Worm (Caenorhabditis elegans) whole organism, L1 larva: Measurements from ENCODE around the gene znf-593.

ENCODE experiments used
- C34B4.2 ChIP-seq: sonication (generic microtip); optimal IDR thresholded peaks from 2 replicates; lab custom pipeline; 2017; ENCODE audit warnings: mild to moderate bottlenecking, missing genetic modification characterization, missing compliant biosample characterization
- F16B12.6 ChIP-seq: fragments of 150-350 bp; optimal IDR thresholded peaks from 2 replicates; lab custom pipeline; 2014; ENCODE audit warnings: missing biosample characterization, missing genetic modification characterization
- Y116A8C.19 ChIP-seq: sonication (generic microtip); optimal IDR thresholded peaks from 2 replicates; lab custom pipeline; 2016; ENCODE audit warnings: missing compliant biosample characterization, missing genetic modification characterization, borderline replicate concordance
- aha-1 ChIP-seq: fragments of 150-350 bp; optimal IDR thresholded peaks from 2 replicates; lab custom pipeline; 2014; ENCODE audit warnings: missing biosample characterization, missing genetic modification characterization
- ama-1 ChIP-seq: fragments of 150-350 bp; optimal IDR thresholded peaks from 2 replicates; lab custom pipeline; 2014
- blmp-1 ChIP-seq: fragments of 150-350 bp; optimal IDR thresholded peaks from 2 replicates; lab custom pipeline; 2014; ENCODE audit warnings: missing biosample characterization, missing genetic modification characterization
- ceh-82 ChIP-seq, 3 experiments: fragments of 150-350 bp in 1 of 3; sonication (generic microtip) in 2 of 3; optimal IDR thresholded peaks; 2 replicates each; lab custom pipeline; 2014 to 2017; ENCODE audit warnings: missing biosample characterization in 3 of 3, missing genetic modification characterization in 3 of 3
- ceh-88 ChIP-seq: fragments of 200-800 bp; sonication (Bioruptor generic); IDR thresholded peaks from 2 replicates; pipeline ENCODE4 v1.3.6; 2022; ENCODE audit warnings: missing genetic modification characterization, missing compliant biosample characterization
- ces-1 ChIP-seq: fragments of 150-350 bp; optimal IDR thresholded peaks from 2 replicates; lab custom pipeline; 2014; ENCODE audit warnings: missing biosample characterization, missing genetic modification reagents, missing genetic modification characterization
- dsc-1 ChIP-seq: sonication (generic microtip); optimal IDR thresholded peaks from 2 replicates; lab custom pipeline; 2016; ENCODE audit warnings: mild to moderate bottlenecking, missing genetic modification characterization, missing compliant biosample characterization
- efl-1 ChIP-seq, 4 experiments: fragments of 150-350 bp; optimal IDR thresholded peaks in 3 of 4; peaks in 1 of 4; 1 replicate in 1 of 4; 2 replicates in 3 of 4; lab custom pipeline; 2014; ENCODE audit warnings: missing biosample characterization in 2 of 4, missing genetic modification characterization in 2 of 4, missing genetic modification reagents in 2 of 4
- efl-3 ChIP-seq: fragments of 200-800 bp; sonication (Bioruptor generic); optimal IDR thresholded peaks from 2 replicates; lab custom pipeline; 2018; ENCODE audit warnings: mild to moderate bottlenecking, missing genetic modification characterization, missing compliant biosample characterization
- egl-13 ChIP-seq: sonication (generic microtip); optimal IDR thresholded peaks from 2 replicates; lab custom pipeline; 2016; ENCODE audit warnings: missing genotype, missing genetic modification reagents, missing genetic modification characterization, missing compliant biosample characterization
- egl-27 ChIP-seq, 2 experiments: fragments of 150-350 bp in 1 of 2; sonication (generic microtip); optimal IDR thresholded peaks; 3 replicates each; lab custom pipeline; 2017 to 2018; ENCODE audit warnings: missing biosample characterization in 2 of 2, missing genetic modification characterization in 2 of 2, missing genetic modification reagents in 2 of 2
- elt-2 ChIP-seq: sonication (generic microtip); optimal IDR thresholded peaks from 2 replicates; lab custom pipeline; 2016; ENCODE audit warnings: missing genetic modification characterization, mild to moderate bottlenecking, inconsistent platforms, missing compliant biosample characterization, missing genetic modification reagents
- ets-5 ChIP-seq: fragments of 200-800 bp; sonication (Bioruptor generic); IDR thresholded peaks from 2 replicates; pipeline ENCODE4 v1.3.6; 2022; ENCODE audit warnings: missing genetic modification characterization, missing compliant biosample characterization
- fkh-4 ChIP-seq: sonication (generic microtip); optimal IDR thresholded peaks from 2 replicates; lab custom pipeline; 2016; ENCODE audit warnings: missing compliant biosample characterization, missing genetic modification characterization, borderline replicate concordance
- fkh-8 ChIP-seq: sonication (generic microtip); optimal IDR thresholded peaks from 2 replicates; lab custom pipeline; 2016; ENCODE audit warnings: mild to moderate bottlenecking, missing genetic modification characterization, missing compliant biosample characterization
- hlh-4 ChIP-seq: sonication (generic microtip); optimal IDR thresholded peaks from 2 replicates; lab custom pipeline; 2016; ENCODE audit warnings: mild to moderate bottlenecking, missing genetic modification characterization, missing compliant biosample characterization
- hpl-2 ChIP-seq: fragments of 150-350 bp; optimal IDR thresholded peaks from 2 replicates; lab custom pipeline; 2014; ENCODE audit warnings: missing biosample characterization, missing genetic modification reagents, missing genetic modification characterization
- jun-1 ChIP-seq: fragments of 150-350 bp; optimal IDR thresholded peaks from 2 replicates; lab custom pipeline; 2014; ENCODE audit warnings: missing biosample characterization, missing genetic modification reagents, missing genetic modification characterization
- lin-13 ChIP-seq: fragments of 150-350 bp; optimal IDR thresholded peaks from 2 replicates; lab custom pipeline; 2014; ENCODE audit warnings: missing biosample characterization, missing genetic modification reagents, missing genetic modification characterization
- lin-14 ChIP-seq: fragments of 200-800 bp; sonication (Bioruptor generic); optimal IDR thresholded peaks from 2 replicates; lab custom pipeline; 2018; ENCODE audit warnings: mild to moderate bottlenecking, missing genetic modification characterization, moderate library complexity, missing compliant biosample characterization
- lin-15B ChIP-seq: fragments of 150-350 bp; sonication (generic microtip); optimal IDR thresholded peaks from 3 replicates; lab custom pipeline; 2014; ENCODE audit warnings: missing biosample characterization, missing genetic modification characterization
- lsy-2 ChIP-seq, 2 experiments: fragments of 150-350 bp; optimal IDR thresholded peaks; 2 replicates each; lab custom pipeline; 2014; ENCODE audit warnings: missing biosample characterization in 2 of 2, missing genetic modification characterization in 2 of 2
- mab-9 ChIP-seq: fragments of 200-800 bp; sonication (Bioruptor generic); IDR thresholded peaks from 2 replicates; pipeline ENCODE4 v1.3.6; 2022; ENCODE audit warnings: missing genetic modification reagents, missing genetic modification characterization, missing compliant biosample characterization
- mef-2 ChIP-seq: fragments of 150-350 bp; optimal IDR thresholded peaks from 2 replicates; lab custom pipeline; 2014; ENCODE audit warnings: missing biosample characterization, missing genetic modification characterization
- nhr-19 ChIP-seq: fragments of 200-800 bp; sonication (Bioruptor generic); conservative IDR thresholded peaks from 2 replicates; pipeline ENCODE4 v1.3.6; 2022; ENCODE audit warnings: missing genetic modification characterization, missing compliant biosample characterization
- nhr-20 ChIP-seq: sonication (generic microtip); optimal IDR thresholded peaks from 2 replicates; lab custom pipeline; 2016; ENCODE audit warnings: mild to moderate bottlenecking, missing genetic modification characterization, missing compliant biosample characterization
- nhr-47 ChIP-seq: sonication (generic microtip); optimal IDR thresholded peaks from 2 replicates; lab custom pipeline; 2016; ENCODE audit warnings: mild to moderate bottlenecking, missing genetic modification characterization, moderate library complexity, missing compliant biosample characterization
- nhr-71 ChIP-seq: sonication (generic microtip); optimal IDR thresholded peaks from 2 replicates; lab custom pipeline; 2016; ENCODE audit warnings: mild to moderate bottlenecking, missing genetic modification characterization, moderate library complexity, missing compliant biosample characterization
- nhr-77 ChIP-seq: fragments of 150-350 bp; optimal IDR thresholded peaks from 2 replicates; lab custom pipeline; 2014; ENCODE audit warnings: missing biosample characterization, missing genetic modification characterization
- nhr-85 ChIP-seq: sonication (generic microtip); peaks from one replicate; lab custom pipeline; 2016; ENCODE audit warnings: missing genetic modification characterization, inconsistent platforms, missing compliant biosample characterization
- nhr-90 ChIP-seq: sonication (generic microtip); optimal IDR thresholded peaks from 2 replicates; lab custom pipeline; 2016; ENCODE audit warnings: mild to moderate bottlenecking, missing genetic modification characterization, missing compliant biosample characterization; ENCODE audit not compliant: poor library complexity
- pag-3 ChIP-seq: sonication (generic microtip); optimal IDR thresholded peaks from 2 replicates; lab custom pipeline; 2017; ENCODE audit warnings: missing genetic modification characterization, mild to moderate bottlenecking, missing compliant biosample characterization, antibody characterized with exemption, borderline replicate concordance; ENCODE audit not compliant: insufficient read depth
- pax-3 ChIP-seq: fragments of 200-800 bp; sonication (Bioruptor generic); optimal IDR thresholded peaks from 2 replicates; lab custom pipeline; 2018; ENCODE audit warnings: mild to moderate bottlenecking, missing genetic modification characterization, moderate library complexity, missing compliant biosample characterization
- rnt-1 ChIP-seq: sonication (generic microtip); optimal IDR thresholded peaks from 2 replicates; lab custom pipeline; 2016; ENCODE audit warnings: mild to moderate bottlenecking, missing genetic modification characterization, moderate library complexity, missing compliant biosample characterization
- skn-1 ChIP-seq: fragments of 150-350 bp; optimal IDR thresholded peaks from 2 replicates; lab custom pipeline; 2014; ENCODE audit warnings: missing biosample characterization, missing genetic modification characterization
- snu-23 ChIP-seq: sonication (generic microtip); optimal IDR thresholded peaks from 2 replicates; lab custom pipeline; 2016; ENCODE audit warnings: missing genetic modification characterization, missing compliant biosample characterization
- sox-4 ChIP-seq: sonication (generic microtip); optimal IDR thresholded peaks from 2 replicates; lab custom pipeline; 2016; ENCODE audit warnings: missing genetic modification characterization, missing compliant biosample characterization
- sptf-1 ChIP-seq: fragments of 150-350 bp; optimal IDR thresholded peaks from 2 replicates; lab custom pipeline; 2014; ENCODE audit warnings: missing biosample characterization, missing genetic modification characterization
- sup-37 ChIP-seq: fragments of 200-800 bp; sonication (Bioruptor generic); optimal IDR thresholded peaks from 2 replicates; lab custom pipeline; 2018; ENCODE audit warnings: mild to moderate bottlenecking, missing genetic modification characterization, missing compliant biosample characterization
- swsn-7 ChIP-seq: sonication (generic microtip); optimal IDR thresholded peaks from 2 replicates; lab custom pipeline; 2016; ENCODE audit warnings: missing genetic modification characterization, missing compliant biosample characterization
- tbx-2 ChIP-seq: sonication (generic microtip); optimal IDR thresholded peaks from 2 replicates; lab custom pipeline; 2016; ENCODE audit warnings: missing genetic modification characterization, missing compliant biosample characterization
- tlp-1 ChIP-seq: fragments of 150-350 bp; optimal IDR thresholded peaks from 2 replicates; lab custom pipeline; 2014; ENCODE audit warnings: missing biosample characterization, missing genetic modification characterization
- unc-86 ChIP-seq: sonication (generic microtip); optimal IDR thresholded peaks from 2 replicates; lab custom pipeline; 2016; ENCODE audit warnings: missing genetic modification characterization, missing compliant biosample characterization
- unc-98 ChIP-seq: fragments of 200-800 bp; sonication (Bioruptor generic); IDR thresholded peaks from 2 replicates; pipeline ENCODE4 v1.3.6; 2022; ENCODE audit warnings: missing genetic modification characterization, missing compliant biosample characterization
- zag-1 ChIP-seq: fragments of 150-350 bp; optimal IDR thresholded peaks from 2 replicates; lab custom pipeline; 2014; ENCODE audit warnings: missing biosample characterization, missing genetic modification characterization
- zip-4 ChIP-seq: fragments of 200-800 bp; sonication (Bioruptor generic); optimal IDR thresholded peaks from 2 replicates; lab custom pipeline; 2018; ENCODE audit warnings: mild to moderate bottlenecking, missing genetic modification characterization, moderate library complexity, missing compliant biosample characterization
- ztf-4 ChIP-seq: fragments of 150-350 bp; optimal IDR thresholded peaks from 2 replicates; lab custom pipeline; 2014; ENCODE audit warnings: missing biosample characterization, missing genetic modification characterization

znf-593 gene

DNA sequence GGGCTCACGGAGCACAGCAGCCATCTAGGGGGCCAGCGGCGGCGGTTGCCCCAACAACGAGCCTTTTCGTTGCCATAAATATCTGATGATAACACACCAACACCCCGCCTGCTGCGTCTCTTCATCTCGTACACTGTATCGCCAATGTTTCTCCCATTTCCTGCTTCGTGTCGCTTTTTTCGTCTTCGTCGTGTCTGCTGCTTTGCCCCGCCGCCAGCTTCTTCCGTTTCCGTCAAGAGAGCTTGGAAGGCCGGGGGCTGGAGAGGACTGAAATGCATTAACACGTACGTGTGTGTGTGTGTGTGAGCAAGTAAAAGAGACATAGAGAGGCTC, 17.4 kb upstream of the znf-593 start (continued):
- TF ChIP-seq egl-27 (tag; optimal IDR thresholded peaks at IDR 0.05; lab: Kevin White, UChicago) (no peak), swsn-7 (peak; percentile 45), zip-4 (GFP tag; lab: Kevin White, UChicago) (no peak), sox-4 (tag; lab: Kevin White, UChicago) (peak; percentile 27), nhr-90 (tag; lab: Kevin White, UChicago) (no peak), ceh-88 (no peak), nhr-20 (tag; lab: Kevin White, UChicago) (no peak), ets-5 (no peak), C34B4.2 (tag; lab: Kevin White, UChicago) (no peak), dsc-1 (peak; percentile 31), fkh-4 (no peak), ztf-4 (tag; lab: Kevin White, UChicago) (no peak), skn-1 (tag; lab: Kevin White, UChicago) (no peak), ceh-82 (tag; optimal IDR thresholded peaks at IDR 0.05; lab: Kevin White, UChicago) (peak in 2 of 3 experiments; percentile 13 to 52), mef-2 (tag; lab: Kevin White, UChicago) (peak; percentile 1), Y116A8C.19 (tag; lab: Kevin White, UChicago) (no peak), unc-86 (tag; lab: Kevin White, UChicago) (peak; percentile 18), lin-13 (GFP tag; lab: Kevin White, UChicago) (no peak), sptf-1 (tag; lab: Kevin White, UChicago) (no peak), nhr-19 (GFP tag; lab: Robert Waterston, UW) (no peak), efl-3 (GFP tag; lab: Kevin White, UChicago) (no peak), lsy-2 (tag; optimal IDR thresholded peaks at IDR 0.05; lab: Kevin White, UChicago) (peak in 1 of 2 experiments; percentile 41), aha-1 (tag; lab: Kevin White, UChicago) (no peak), tbx-2 (tag; lab: Kevin White, UChicago) (peak; percentile 12), nhr-77 (tag; lab: Kevin White, UChicago) (no peak), pag-3 (no peak), snu-23 (GFP tag; lab: Kevin White, UChicago) (peak; percentile 13), hpl-2 (GFP tag; lab: Kevin White, UChicago) (no peak), jun-1 (tag; lab: Kevin White, UChicago) (no peak), efl-1 (optimal IDR thresholded peaks at IDR 0.05; lab: Kevin White, UChicago) (no peak), efl-1 (GFP tag; optimal IDR thresholded peaks at IDR 0.05 in 1 of 2; lab: Kevin White, UChicago) (peak in 1 of 2 experiments; percentile 92), ces-1 (GFP tag; lab: Kevin White, UChicago) (no peak), zag-1 (tag; lab: Kevin White, UChicago) (no peak), lin-15B (no peak), tlp-1 (tag; lab: Kevin White, UChicago) (no peak), lin-14 (GFP tag; lab: Kevin White, UChicago) (peak; percentile 86), elt-2 (tag; lab: Kevin White, UChicago) (no peak)

DNA sequence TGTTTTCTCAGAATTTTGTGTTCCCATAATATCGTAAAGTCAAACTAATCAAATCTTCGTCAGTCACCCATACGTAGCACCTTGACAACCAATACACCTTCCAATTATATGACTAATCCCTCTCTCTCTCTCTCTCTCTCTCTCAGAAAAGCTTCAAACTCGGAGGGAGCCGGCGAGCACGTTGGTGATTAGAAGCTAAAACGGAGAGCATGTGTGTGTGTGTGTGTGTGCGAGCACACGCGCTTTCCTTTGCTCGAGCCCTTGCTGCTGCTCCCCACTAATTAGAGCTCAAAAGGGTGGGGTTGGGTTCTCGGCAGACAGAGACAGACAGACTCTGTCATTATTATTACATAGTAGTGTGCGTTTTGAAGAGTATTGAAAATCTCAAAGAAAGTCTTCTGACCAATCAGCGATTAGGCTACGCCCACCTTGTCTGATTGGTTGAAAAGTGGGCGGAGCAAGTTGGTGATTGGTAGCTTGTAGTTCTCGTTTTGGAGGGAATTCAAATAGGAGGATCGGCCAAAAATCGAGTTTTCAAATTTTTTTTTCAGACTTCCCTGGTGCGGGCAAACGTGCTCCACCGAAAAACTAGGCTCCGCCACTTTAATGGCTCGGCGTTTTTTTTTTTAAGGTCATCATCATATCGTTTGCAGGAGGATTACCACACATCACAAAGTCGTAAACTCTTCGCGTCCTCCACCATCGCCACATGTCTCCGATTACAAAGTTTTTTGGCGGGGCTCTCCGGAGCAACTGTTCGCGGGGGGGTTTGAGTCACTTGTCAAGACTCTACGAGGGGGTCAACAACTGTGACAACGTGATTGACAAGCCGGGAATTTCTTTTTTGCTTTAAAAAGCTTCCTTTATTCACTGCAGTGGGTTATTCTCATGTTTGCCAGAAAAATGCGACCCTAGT, 16.8 kb upstream of the znf-593 start:
- TF ChIP-seq ama-1 (lab: Kevin White, UChicago), result peak; percentile 14
- TF ChIP-seq nhr-85 (tag; lab: Kevin White, UChicago), result peak; percentile 35
- TF ChIP-seq fkh-8 (tag; lab: Kevin White, UChicago), result peak; percentile 89
- no peak for TF ChIP-seq nhr-77 (tag; lab: Kevin White, UChicago)
- TF ChIP-seq sup-37 (GFP tag; lab: Kevin White, UChicago), result peak; percentile 26
- TF ChIP-seq nhr-19 (GFP tag; lab: Robert Waterston, UW), result peak; percentile 42
- TF ChIP-seq hlh-4 (tag; lab: Kevin White, UChicago), result no peak
- no peak for TF ChIP-seq blmp-1 (tag; lab: Kevin White, UChicago)
- peak; percentile 64 for TF ChIP-seq nhr-47 (tag; lab: Kevin White, UChicago)
- peak; percentile 74 for TF ChIP-seq rnt-1 (tag; lab: Kevin White, UChicago)
- no peak for TF ChIP-seq mab-9
- no peak for TF ChIP-seq fkh-4
- peak; percentile 2 for TF ChIP-seq egl-13 (tag; lab: Kevin White, UChicago)
- TF ChIP-seq F16B12.6 (tag; lab: Kevin White, UChicago), result no peak
- peak; percentile 18 for TF ChIP-seq swsn-7
- TF ChIP-seq pax-3 (tag; lab: Kevin White, UChicago), result peak; percentile 49
- 0 out of 2 replicates have a peak, but pooled peaks have one; percentile 37 for TF ChIP-seq unc-98 (GFP tag; lab: Robert Waterston, UW)
- TF ChIP-seq nhr-71, result peak; percentile 66
- peak; percentile 83 for TF ChIP-seq dsc-1
- TF ChIP-seq unc-86 (tag; lab: Kevin White, UChicago), result no peak
